Worm (Caenorhabditis elegans) whole organism, L3 larva: ENCODE data around the gene shk-1.

Experiments
- ama-1 ChIP-seq: fragments of 150-350 bp; optimal IDR thresholded peaks from 2 replicates; lab custom pipeline; 2018
- ceh-16 ChIP-seq: sonication (generic microtip); optimal IDR thresholded peaks from 2 replicates; lab custom pipeline; 2017; ENCODE audit warnings: missing biosample characterization, missing genetic modification characterization
- ceh-82 ChIP-seq: fragments of 150-350 bp; optimal IDR thresholded peaks from 2 replicates; lab custom pipeline; 2014; ENCODE audit warnings: missing biosample characterization, missing genetic modification characterization
- egl-27 ChIP-seq: sonication (generic microtip); optimal IDR thresholded peaks from 4 replicates; lab custom pipeline; 2017; ENCODE audit warnings: missing biosample characterization, missing genetic modification reagents, missing genetic modification characterization
- egl-5 ChIP-seq: fragments of 150-350 bp; optimal IDR thresholded peaks from 2 replicates; lab custom pipeline; 2017; ENCODE audit warnings: missing biosample characterization, missing genetic modification reagents, missing genetic modification characterization, inconsistent platforms
- elt-1 ChIP-seq: fragments of 150-350 bp; optimal IDR thresholded peaks from 2 replicates; lab custom pipeline; 2014; ENCODE audit warnings: missing biosample characterization, missing genetic modification characterization
- elt-2 ChIP-seq: sonication (generic microtip); optimal IDR thresholded peaks from 2 replicates; lab custom pipeline; 2016; ENCODE audit warnings: missing genetic modification reagents, mild to moderate bottlenecking, missing genetic modification characterization, missing compliant biosample characterization
- elt-3 ChIP-seq, 3 experiments: fragments of 150-350 bp in 1 of 3; sonication (generic microtip) in 2 of 3; optimal IDR thresholded peaks; 2 replicates in 2 of 3; 4 replicates in 1 of 3; lab custom pipeline; 2014 to 2017; ENCODE audit warnings: missing biosample characterization in 3 of 3, missing genetic modification characterization in 3 of 3
- eor-1 ChIP-seq, 2 experiments: fragments of 150-350 bp; optimal IDR thresholded peaks; 2 replicates each; lab custom pipeline; 2014 to 2018; ENCODE audit warnings: missing biosample characterization in 2 of 2, missing genetic modification characterization in 2 of 2
- fos-1 ChIP-seq: fragments of 150-350 bp; optimal IDR thresholded peaks from 2 replicates; lab custom pipeline; 2014; ENCODE audit warnings: missing biosample characterization, missing genetic modification characterization
- hmg-11 ChIP-seq: sonication (generic microtip); optimal IDR thresholded peaks from 2 replicates; lab custom pipeline; 2016; ENCODE audit warnings: missing genetic modification characterization, missing compliant biosample characterization
- jun-1 ChIP-seq: fragments of 150-350 bp; optimal IDR thresholded peaks from 2 replicates; lab custom pipeline; 2014; ENCODE audit warnings: missing biosample characterization, missing genetic modification reagents, missing genetic modification characterization
- lin-15B ChIP-seq: fragments of 150-350 bp; optimal IDR thresholded peaks from 2 replicates; lab custom pipeline; 2014; ENCODE audit warnings: missing biosample characterization, missing genetic modification characterization
- lin-39 ChIP-seq: fragments of 150-350 bp; optimal IDR thresholded peaks from 2 replicates; lab custom pipeline; 2018; ENCODE audit warnings: missing biosample characterization, missing genetic modification reagents, missing genetic modification characterization
- mdl-1 ChIP-seq: fragments of 150-350 bp; optimal IDR thresholded peaks from 2 replicates; lab custom pipeline; 2014; ENCODE audit warnings: missing biosample characterization, missing genetic modification characterization
- mml-1 ChIP-seq: fragments of 150-350 bp; sonication (generic microtip); optimal IDR thresholded peaks from 3 replicates; lab custom pipeline; 2014; ENCODE audit warnings: missing biosample characterization, missing genetic modification characterization
- nhr-12 ChIP-seq: fragments of 150-350 bp; optimal IDR thresholded peaks from 2 replicates; lab custom pipeline; 2014; ENCODE audit warnings: missing biosample characterization, missing genetic modification characterization
- nhr-23 ChIP-seq: fragments of 150-350 bp; optimal IDR thresholded peaks from 2 replicates; lab custom pipeline; 2014; ENCODE audit warnings: missing biosample characterization, missing genetic modification reagents, missing genetic modification characterization
- nhr-237 ChIP-seq: fragments of 150-350 bp; optimal IDR thresholded peaks from 2 replicates; lab custom pipeline; 2014; ENCODE audit warnings: missing biosample characterization, missing genetic modification characterization
- nhr-25 ChIP-seq: sonication (generic microtip); optimal IDR thresholded peaks from 2 replicates; lab custom pipeline; 2017; ENCODE audit warnings: missing biosample characterization, missing genetic modification characterization
- nhr-43 ChIP-seq: sonication (generic microtip); optimal IDR thresholded peaks from 2 replicates; lab custom pipeline; 2016; ENCODE audit warnings: mild to moderate bottlenecking, missing genetic modification characterization, missing compliant biosample characterization; ENCODE audit not compliant: poor library complexity, severe bottlenecking
- nhr-67 ChIP-seq: fragments of 150-350 bp; optimal IDR thresholded peaks from 2 replicates; lab custom pipeline; 2014; ENCODE audit warnings: missing biosample characterization, missing genetic modification characterization
- nhr-76 ChIP-seq: fragments of 150-350 bp; sonication (generic microtip); optimal IDR thresholded peaks from 5 replicates; lab custom pipeline; 2014; ENCODE audit warnings: missing biosample characterization, missing genetic modification characterization
- nhr-77 ChIP-seq: fragments of 150-350 bp; optimal IDR thresholded peaks from 2 replicates; lab custom pipeline; 2014; ENCODE audit warnings: missing biosample characterization, missing genetic modification characterization
- pha-4 ChIP-seq: fragments of 150-350 bp; optimal IDR thresholded peaks from 2 replicates; lab custom pipeline; 2014; ENCODE audit warnings: missing biosample characterization, missing genetic modification reagents, missing genetic modification characterization
- pqm-1 ChIP-seq: fragments of 150-350 bp; optimal IDR thresholded peaks from 2 replicates; lab custom pipeline; 2017; ENCODE audit warnings: missing biosample characterization, missing genetic modification characterization, inconsistent platforms
- skn-1 ChIP-seq: fragments of 150-350 bp; optimal IDR thresholded peaks from 2 replicates; lab custom pipeline; 2014; ENCODE audit warnings: missing biosample characterization, missing genetic modification characterization
- snpc-4 ChIP-seq: fragments of 150-350 bp; optimal IDR thresholded peaks from 2 replicates; lab custom pipeline; 2014; ENCODE audit warnings: missing biosample characterization, missing genetic modification characterization
- tbx-2 ChIP-seq: sonication (generic microtip); optimal IDR thresholded peaks from 2 replicates; lab custom pipeline; 2016; ENCODE audit warnings: mild to moderate bottlenecking, missing genetic modification characterization, missing compliant biosample characterization
- unc-39 ChIP-seq: sonication (generic microtip); optimal IDR thresholded peaks from 4 replicates; lab custom pipeline; 2017; ENCODE audit warnings: missing biosample characterization, missing genetic modification characterization
- zag-1 ChIP-seq: fragments of 150-350 bp; optimal IDR thresholded peaks from 2 replicates; lab custom pipeline; 2014; ENCODE audit warnings: missing biosample characterization, missing genetic modification characterization
- ztf-11 ChIP-seq: fragments of 150-350 bp; optimal IDR thresholded peaks from 2 replicates; lab custom pipeline; 2014; ENCODE audit warnings: missing biosample characterization, missing genetic modification characterization

Gene shk-1

ce11 chrII:9787395-9788152 lies 29.5 kb downstream of the shk-1 start, which contains the start of gene cyp-13A2 (continued):
- no peak for TF ChIP-seq tbx-2

DNA sequence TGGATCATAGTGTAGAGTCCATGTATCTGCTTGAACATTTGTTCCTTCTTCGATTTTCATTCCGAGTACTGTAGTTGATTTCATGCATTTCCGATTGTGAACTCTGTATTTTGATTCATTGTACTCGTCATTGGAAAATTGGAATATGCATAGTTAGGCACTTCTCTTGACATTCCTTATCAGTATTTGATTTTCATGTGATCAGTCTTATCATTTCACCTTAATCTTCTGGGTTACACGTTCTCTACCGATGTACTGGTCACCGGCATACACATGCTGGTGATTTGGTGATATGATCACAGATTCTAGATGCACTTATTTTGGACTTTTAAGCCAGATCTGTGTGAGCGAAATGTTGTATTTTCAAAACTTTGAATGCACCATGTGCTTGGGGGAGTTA lies 33.2 kb downstream of the shk-1 start:
- TF ChIP-seq jun-1 (tag; lab: Kevin White, UChicago) (peak; percentile 84), zag-1 (tag; lab: Kevin White, UChicago) (no peak), eor-1 (tag; optimal IDR thresholded peaks at IDR 0.05; lab: Kevin White, UChicago) (no peak), egl-5 (no peak), pqm-1 (tag; lab: Kevin White, UChicago) (peak; percentile 98), nhr-12 (tag; lab: Kevin White, UChicago) (no peak), nhr-23 (tag; lab: Kevin White, UChicago) (peak; percentile 39), ceh-82 (tag; lab: Kevin White, UChicago) (no peak), elt-1 (tag; lab: Kevin White, UChicago) (no peak), ceh-16 (tag; lab: Kevin White, UChicago) (no peak), pha-4 (tag; lab: Kevin White, UChicago) (peak; percentile 28), elt-3 (tag; optimal IDR thresholded peaks at IDR 0.05; lab: Kevin White, UChicago) (no peak), fos-1 (tag; lab: Kevin White, UChicago) (no peak), elt-2 (tag; lab: Kevin White, UChicago) (peak; percentile 97), nhr-43 (tag; lab: Kevin White, UChicago) (peak; percentile 35), mml-1 (tag; lab: Kevin White, UChicago) (no peak), lin-15B (no peak)

DNA sequence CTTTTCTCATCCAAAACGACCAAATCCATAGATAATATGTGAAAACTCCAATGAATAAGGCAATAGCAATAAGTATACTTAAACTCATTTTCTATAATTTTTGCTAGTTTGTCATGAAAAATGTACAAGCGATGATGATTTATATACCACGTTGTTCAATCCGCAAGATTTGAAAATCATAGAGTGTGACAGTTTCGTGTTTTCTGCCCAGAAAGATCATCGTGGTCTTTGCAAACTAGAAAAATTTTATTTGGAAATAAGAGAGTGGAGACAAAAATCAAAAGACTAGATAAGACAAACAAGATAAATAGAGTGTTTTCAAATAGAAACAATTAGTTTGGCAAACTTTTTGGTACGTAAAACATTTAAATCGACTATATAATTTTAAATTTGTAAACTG lies 35.2 kb downstream of the shk-1 start, which contains the start of gene cyp-13A3:
cyp-13A3 (minus strand) TSS at position 101 of the 400 bp plus-strand sequence.
- TF ChIP-seq snpc-4 (tag; lab: Kevin White, UChicago), result no peak
- no peak for TF ChIP-seq ztf-11 (tag; lab: Kevin White, UChicago)
- TF ChIP-seq nhr-67 (tag; lab: Kevin White, UChicago), result no peak
- TF ChIP-seq nhr-237 (tag; lab: Kevin White, UChicago), result no peak
- no peak for TF ChIP-seq zag-1 (tag; lab: Kevin White, UChicago)
- TF ChIP-seq nhr-76 (tag; lab: Kevin White, UChicago), result no peak
- TF ChIP-seq nhr-77, result no peak
- no peak for TF ChIP-seq hmg-11 (tag; lab: Kevin White, UChicago)
- TF ChIP-seq, all 47 proteins: peak for 0

- TF ChIP-seq pqm-1 (tag; lab: Kevin White, UChicago) (peak; percentile 36), elt-2 (tag; lab: Kevin White, UChicago) (peak; percentile 18), tbx-2 (no peak), nhr-77 (no peak), ama-1 (lab: Kevin White, UChicago) (no peak), skn-1 (tag; lab: Kevin White, UChicago) (no peak)
These were observed 39.6 kb downstream of the shk-1 start, which contains the start of gene cyp-13A4 for ce11 chrII:9797664-9798063. Gene cyp-13A4, minus strand, starts transcription at chrII:9797740.

DNA sequence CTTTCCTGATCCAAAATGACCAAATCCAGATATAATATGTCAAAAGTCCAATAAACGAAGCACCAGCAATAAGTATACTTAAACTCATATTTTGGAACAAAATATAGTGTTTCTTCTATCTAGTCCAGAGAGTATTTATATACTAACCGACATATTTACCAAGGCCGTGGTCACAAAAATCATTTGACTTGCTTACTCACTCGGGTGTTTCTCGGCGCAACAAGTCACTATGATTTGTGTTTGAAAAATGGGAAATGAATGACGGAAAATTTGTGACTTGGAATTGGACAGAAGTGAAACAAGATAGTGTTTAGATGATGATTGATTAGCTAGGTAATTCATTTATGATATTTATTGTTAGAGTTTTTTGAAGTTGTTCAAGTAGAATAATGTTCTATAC lies 42.2 kb downstream of the shk-1 start, which contains the start of gene cyp-13A5:
cyp-13A5 (minus strand) TSS at position 112 of the 400 bp plus-strand sequence.
- peak; percentile 65 for TF ChIP-seq pqm-1 (tag; lab: Kevin White, UChicago)
- TF ChIP-seq mdl-1 (tag; lab: Kevin White, UChicago), result no peak
- peak; percentile 64 for TF ChIP-seq pha-4 (tag; lab: Kevin White, UChicago)
- TF ChIP-seq mml-1 (tag; lab: Kevin White, UChicago), result no peak
- no peak for TF ChIP-seq unc-39 (tag; lab: Kevin White, UChicago)
- TF ChIP-seq nhr-23 (tag; lab: Kevin White, UChicago), result peak; percentile 47
- no peak for TF ChIP-seq nhr-25
- no peak for TF ChIP-seq snpc-4 (tag; lab: Kevin White, UChicago)
- no peak for TF ChIP-seq egl-5
- peak; percentile 37 for TF ChIP-seq elt-2 (tag; lab: Kevin White, UChicago)
- TF ChIP-seq nhr-12 (tag; lab: Kevin White, UChicago), result no peak
- no peak for TF ChIP-seq lin-39 (tag; lab: Kevin White, UChicago)
- no peak for TF ChIP-seq lin-15B
- no peak for TF ChIP-seq egl-27 (tag; lab: Kevin White, UChicago)
- TF ChIP-seq tbx-2, result no peak
- TF ChIP-seq, all 47 proteins: peak for 4
